Fruit fly (Drosophila melanogaster): ENCODE measurements around the gene CG9525.

CG9525 gene

DNA sequence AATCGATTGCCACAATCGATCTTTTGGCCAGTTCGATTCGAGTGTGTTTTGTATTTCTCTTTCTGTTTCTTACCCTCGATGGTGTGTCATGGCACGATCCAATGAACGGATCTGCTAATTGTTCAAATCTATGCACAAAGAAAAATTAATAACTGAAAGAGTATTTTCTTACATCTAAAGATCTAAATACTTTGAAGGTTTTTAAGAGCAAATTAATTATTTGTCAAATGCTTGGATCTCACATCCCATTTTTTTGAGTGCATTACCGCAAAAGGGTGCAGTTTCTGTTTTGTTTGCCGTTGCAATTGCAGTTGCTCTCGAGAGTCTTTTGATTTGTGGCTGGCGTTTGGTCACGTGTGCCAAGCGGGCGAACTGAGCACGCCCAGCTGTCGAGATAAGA is 40.2 kb downstream of the CG9525 start:
- TF ChIP-seq Drgx (GFP tag; IDR thresholded peaks at IDR 0.05) (peak; percentile 54; the same call in 1 of the 2 replicates), Ets65A (GFP tag) (peak; percentile 5), TFAM (GFP tag; optimal IDR thresholded peaks at IDR 0.05) (no peak)

dm6 chr2L:8920294-8920693 is 41.9 kb downstream of the CG9525 start:
- TF ChIP-seq Hr3 (GFP tag; optimal IDR thresholded peaks at IDR 0.05) (peak; percentile 4), Asciz (GFP tag; optimal IDR thresholded peaks at IDR 0.05) (peak; percentile 15), ci (GFP tag; IDR thresholded peaks at IDR 0.05) (0 out of 3 replicates have a peak, but pooled peaks have one; percentile 24), ranshi (GFP tag; IDR thresholded peaks at IDR 0.05) (0 out of 2 replicates have a peak, but pooled peaks have one; percentile 9), ATbp (GFP tag; optimal IDR thresholded peaks at IDR 0.05) (peak; percentile 13), Sox102F (GFP tag; optimal IDR thresholded peaks at IDR 0.05) (peak; percentile 57), sens (GFP tag) (peak; percentile 83), Ptx1 (GFP tag; IDR thresholded peaks at IDR 0.05) (peak; percentile 13; the same call in 1 of the 2 replicates), Hr51 (GFP tag; optimal IDR thresholded peaks at IDR 0.05) (no peak), CG7839 (tag; optimal IDR thresholded peaks at IDR 0.05) (peak; percentile 28), Oli (tag; optimal IDR thresholded peaks at IDR 0.05) (peak; percentile 24), CG10267 (tag; optimal IDR thresholded peaks at IDR 0.05) (peak; percentile 2), Stat92E (GFP tag; optimal IDR thresholded peaks at IDR 0.05) (no peak), CG12236 (GFP tag; optimal IDR thresholded peaks at IDR 0.05) (no peak), CG6689 (GFP tag; IDR thresholded peaks at IDR 0.05) (peak; percentile 31; the same call in 1 of the 2 replicates), Drgx (GFP tag; IDR thresholded peaks at IDR 0.05) (peak; percentile 61), crp (GFP tag; optimal IDR thresholded peaks at IDR 0.05) (no peak), prd (optimal IDR thresholded peaks at IDR 0.05) (no peak), prd (GFP tag; IDR thresholded peaks at IDR 0.05) (peak; percentile 24; the same call in 1 of the 3 replicates), CG4820 (GFP tag; optimal IDR thresholded peaks at IDR 0.05) (peak; percentile 20), CG32532 (GFP tag; IDR thresholded peaks at IDR 0.05) (no peak), Hsf (GFP tag; optimal IDR thresholded peaks at IDR 0.05) (no peak), CG17829 (tag; optimal IDR thresholded peaks at IDR 0.05) (peak; percentile 34), CG10979 (tag; optimal IDR thresholded peaks at IDR 0.05) (peak; percentile 38), CG8388 (GFP tag; optimal IDR thresholded peaks at IDR 0.05) (peak; percentile 32), lbe (GFP tag; optimal IDR thresholded peaks at IDR 0.05) (peak; percentile 79), corto (GFP tag; optimal IDR thresholded peaks at IDR 0.05) (peak; percentile 74), CG17359 (tag; optimal IDR thresholded peaks at IDR 0.05) (peak; percentile 51), CG6654 (GFP tag; optimal IDR thresholded peaks at IDR 0.05) (no peak), phol (tag; optimal IDR thresholded peaks at IDR 0.05) (peak; percentile 31), unpg (GFP tag; optimal IDR thresholded peaks at IDR 0.05) (peak; percentile 45), CG12391 (tag; optimal IDR thresholded peaks at IDR 0.05) (peak; percentile 32), ato (GFP tag; IDR thresholded peaks at IDR 0.05; ENCODE audit: partially characterized antibody) (no peak), gem (tag; optimal IDR thresholded peaks at IDR 0.05) (peak; percentile 61), Xrp1 (GFP tag; IDR thresholded peaks at IDR 0.05) (peak; percentile 50; the same call in 1 of the 2 replicates), row (GFP tag; IDR thresholded peaks at IDR 0.05) (0 out of 3 replicates have a peak, but pooled peaks have one; percentile 35), fd96Cb (tag; optimal IDR thresholded peaks at IDR 0.05) (peak; percentile 19), CG9817 (tag; optimal IDR thresholded peaks at IDR 0.05) (no peak), dmrt99B (tag; optimal IDR thresholded peaks at IDR 0.05) (peak; percentile 57), tgo (GFP tag; IDR thresholded peaks at IDR 0.05) (0 out of 3 replicates have a peak, but pooled peaks have one; percentile 31), CG18262 (tag; optimal IDR thresholded peaks at IDR 0.05) (peak; percentile 37), vvl (GFP tag; IDR thresholded peaks at IDR 0.05) (0 out of 2 replicates have a peak, but pooled peaks have one; percentile 37), Eip74EF (GFP tag; optimal IDR thresholded peaks at IDR 0.05) (no peak), nmo (GFP tag; optimal IDR thresholded peaks at IDR 0.05) (peak; percentile 22), bsh (GFP tag; optimal IDR thresholded peaks at IDR 0.05) (peak; percentile 32 to 53)

Measured in whole organism, embryonic.